Fruit fly (Drosophila melanogaster) whole organism, adult: ENCODE results near the gene CG9663.

Source experiments
- CG11617 ChIP-seq: fragments of 200-800 bp; sonication (Bioruptor generic); optimal IDR thresholded peaks from 2 replicates; lab custom pipeline; 2017; ENCODE audit warnings: mild to moderate bottlenecking, missing biosample characterization, missing genetic modification reagents, missing genetic modification characterization
- CG12768 ChIP-seq: fragments of 200-800 bp; sonication (Bioruptor generic); optimal IDR thresholded peaks from 2 replicates; lab custom pipeline; 2017; ENCODE audit warnings: missing biosample characterization, missing genetic modification characterization, mild to moderate bottlenecking, moderate library complexity, missing genetic modification reagents
- CG14711 ChIP-seq: fragments of 200-800 bp; sonication (Bioruptor generic); optimal IDR thresholded peaks from 2 replicates; lab custom pipeline; 2018; ENCODE audit warnings: missing biosample characterization, mild to moderate bottlenecking, missing genetic modification characterization, moderate library complexity
- CG1620 ChIP-seq: fragments of 200-800 bp; sonication (Bioruptor generic); optimal IDR thresholded peaks from 2 replicates; lab custom pipeline; 2016; ENCODE audit warnings: missing biosample characterization, missing genetic modification characterization
- CG33017 ChIP-seq: fragments of 200-800 bp; sonication (Bioruptor generic); optimal IDR thresholded peaks from 2 replicates; lab custom pipeline; 2018; ENCODE audit warnings: missing biosample characterization, mild to moderate bottlenecking, missing genetic modification characterization, moderate library complexity
- CG5204 ChIP-seq: fragments of 200-800 bp; sonication (Bioruptor generic); optimal IDR thresholded peaks from 2 replicates; lab custom pipeline; 2016; ENCODE audit warnings: missing biosample characterization, missing genetic modification characterization
- CG7045 ChIP-seq: fragments of 200-800 bp; sonication (Bioruptor generic); optimal IDR thresholded peaks from 2 replicates; lab custom pipeline; 2017; ENCODE audit warnings: missing biosample characterization, mild to moderate bottlenecking, missing genetic modification characterization
- CG7101 ChIP-seq: fragments of 200-800 bp; sonication (Bioruptor generic); optimal IDR thresholded peaks from 2 replicates; lab custom pipeline; 2018; ENCODE audit warnings: missing biosample characterization, mild to moderate bottlenecking, missing genetic modification characterization, moderate library complexity
- Clk ChIP-seq: fragments of 200-800 bp; sonication (Bioruptor generic); optimal IDR thresholded peaks from 2 replicates; lab custom pipeline; 2017; ENCODE audit warnings: missing biosample characterization, missing genetic modification characterization
- Crg-1 ChIP-seq: fragments of 200-800 bp; sonication (Bioruptor generic); optimal IDR thresholded peaks from 2 replicates; lab custom pipeline; 2016; ENCODE audit warnings: missing biosample characterization, missing genetic modification characterization
- Hr96 ChIP-seq: fragments of 200-800 bp; sonication (Bioruptor generic); optimal IDR thresholded peaks from 2 replicates; lab custom pipeline; 2016; ENCODE audit warnings: missing biosample characterization, missing genetic modification characterization
- Mnt ChIP-seq: fragments of 200-800 bp; sonication (Bioruptor generic); optimal IDR thresholded peaks from 2 replicates; lab custom pipeline; 2016; ENCODE audit warnings: missing biosample characterization, mild to moderate bottlenecking, missing genetic modification characterization
- bab1 ChIP-seq: fragments of 200-800 bp; sonication (Bioruptor generic); optimal IDR thresholded peaks from 3 replicates; lab custom pipeline; 2019; ENCODE audit warnings: missing biosample characterization, mild to moderate bottlenecking, missing genetic modification characterization, moderate library complexity
- cic ChIP-seq: fragments of 200-800 bp; sonication (Bioruptor generic); optimal IDR thresholded peaks from 2 replicates; lab custom pipeline; 2017; ENCODE audit warnings: missing biosample characterization, mild to moderate bottlenecking, missing genetic modification characterization, moderate library complexity
- cnc ChIP-seq, 2 experiments: fragments of >200 bp; optimal IDR thresholded peaks; 2 replicates each; lab custom pipeline; 2017
- kay ChIP-seq: fragments of 200-800 bp; sonication (Bioruptor generic); peaks from one replicate; lab custom pipeline; 2016; ENCODE audit warnings: missing biosample characterization, missing genetic modification characterization, borderline replicate concordance
- ovo ChIP-seq: fragments of 200-800 bp; sonication (Bioruptor generic); optimal IDR thresholded peaks from 2 replicates; lab custom pipeline; 2016; ENCODE audit warnings: missing biosample characterization, missing genetic modification characterization
- pad ChIP-seq: fragments of 200-800 bp; sonication (Bioruptor generic); optimal IDR thresholded peaks from 3 replicates; lab custom pipeline; 2017; ENCODE audit warnings: missing biosample characterization, missing genetic modification characterization, mild to moderate bottlenecking, moderate library complexity, missing genetic modification reagents
- tj ChIP-seq: fragments of 200-800 bp; sonication (Bioruptor generic); optimal IDR thresholded peaks from 3 replicates; lab custom pipeline; 2017; ENCODE audit warnings: missing biosample characterization, mild to moderate bottlenecking, missing genetic modification characterization, moderate library complexity
- toe ChIP-seq: fragments of 200-800 bp; sonication (Bioruptor generic); optimal IDR thresholded peaks from 2 replicates; lab custom pipeline; 2016; ENCODE audit warnings: missing biosample characterization, missing genetic modification characterization

The CG9663 gene

DNA sequence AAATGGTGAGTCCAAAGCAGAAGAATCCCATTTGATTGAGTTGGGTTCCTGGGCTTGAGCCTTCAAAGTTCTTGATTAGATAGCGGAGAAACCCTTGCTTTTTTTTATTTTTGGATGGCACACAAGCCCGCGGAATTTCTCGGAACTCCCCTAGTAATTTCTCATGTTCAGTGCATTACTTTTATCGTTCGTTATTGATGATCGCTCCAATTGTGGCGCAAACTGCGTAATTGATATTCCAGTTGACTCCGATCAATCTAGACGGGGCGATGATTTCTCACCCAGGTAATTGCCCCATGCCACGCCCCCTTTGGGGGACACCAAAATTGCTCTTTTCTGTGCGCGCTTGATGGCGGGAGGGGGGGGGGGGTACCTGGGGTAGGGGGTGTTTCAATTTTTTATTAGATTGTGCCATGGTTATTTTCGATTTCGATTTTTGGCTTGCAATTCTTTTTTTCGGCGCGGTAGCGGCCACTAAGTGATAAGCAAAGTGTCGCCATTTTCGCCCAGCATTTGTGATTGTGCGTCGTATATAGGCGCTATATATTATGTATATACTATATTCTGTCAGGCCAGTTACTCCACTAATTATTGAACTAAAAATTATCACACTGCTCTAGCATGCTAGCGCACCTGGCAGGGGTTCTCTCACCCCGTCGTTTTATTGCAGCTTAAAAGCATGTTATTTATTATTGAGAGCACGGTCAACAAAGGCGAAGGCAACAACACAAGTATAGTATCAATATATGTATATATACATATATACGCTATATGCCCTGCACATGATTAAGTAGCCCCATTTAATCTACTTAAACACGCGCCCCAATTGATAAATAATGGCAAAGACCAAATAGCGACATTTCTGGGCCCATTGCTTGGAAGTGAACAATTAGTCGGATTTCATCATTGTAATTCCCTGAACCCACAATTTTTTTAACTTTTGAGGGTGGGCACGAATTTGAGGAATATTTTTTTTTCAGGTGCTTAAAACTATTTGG, 2.2 kb upstream of the CG9663 start:
- TF ChIP-seq Mnt, result peak; percentile 23
- TF ChIP-seq CG7101 (tag; lab: Kevin White, UChicago), result peak; percentile 44
- TF ChIP-seq CG14711 (tag; lab: Kevin White, UChicago), result no peak
- peak; percentile 75 for TF ChIP-seq kay (GFP tag; lab: Kevin White, UChicago)
- peak; percentile 7 for TF ChIP-seq Crg-1 (GFP tag; lab: Kevin White, UChicago)
- no peak for TF ChIP-seq tj (GFP tag; lab: Kevin White, UChicago)
- no peak for TF ChIP-seq toe (GFP tag; lab: Kevin White, UChicago)
- no peak for TF ChIP-seq pad (GFP tag; lab: Kevin White, UChicago)

DNA sequence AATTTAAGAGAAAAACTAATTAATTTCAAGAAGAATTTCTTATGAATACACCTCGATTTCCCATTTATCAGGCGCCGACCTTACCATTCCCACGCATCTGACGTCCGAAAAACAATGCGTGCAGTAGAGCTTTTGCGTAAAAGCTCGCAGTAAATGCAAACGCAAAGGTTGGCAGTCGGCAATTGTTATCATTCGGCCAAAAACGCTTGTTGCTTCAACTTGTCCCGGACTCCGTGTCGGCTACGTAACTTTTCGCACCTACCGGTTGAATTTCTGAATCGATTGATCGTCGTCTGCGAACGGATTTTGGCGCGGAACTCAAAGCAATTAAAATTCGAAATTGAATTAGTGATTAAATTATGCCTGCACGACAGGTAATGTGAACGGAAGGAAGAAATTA, 963 bp upstream of the CG9663 start, which contains the start of gene CG3277:
CG3277 (plus strand) TSS at position 208 of the 400 bp plus-strand sequence.
- peak; percentile 12 for TF ChIP-seq CG12768 (GFP tag; lab: Kevin White, UChicago)
- no peak for TF ChIP-seq CG5204
- TF ChIP-seq cic (GFP tag; lab: Kevin White, UChicago), result peak; percentile 30

DNA sequence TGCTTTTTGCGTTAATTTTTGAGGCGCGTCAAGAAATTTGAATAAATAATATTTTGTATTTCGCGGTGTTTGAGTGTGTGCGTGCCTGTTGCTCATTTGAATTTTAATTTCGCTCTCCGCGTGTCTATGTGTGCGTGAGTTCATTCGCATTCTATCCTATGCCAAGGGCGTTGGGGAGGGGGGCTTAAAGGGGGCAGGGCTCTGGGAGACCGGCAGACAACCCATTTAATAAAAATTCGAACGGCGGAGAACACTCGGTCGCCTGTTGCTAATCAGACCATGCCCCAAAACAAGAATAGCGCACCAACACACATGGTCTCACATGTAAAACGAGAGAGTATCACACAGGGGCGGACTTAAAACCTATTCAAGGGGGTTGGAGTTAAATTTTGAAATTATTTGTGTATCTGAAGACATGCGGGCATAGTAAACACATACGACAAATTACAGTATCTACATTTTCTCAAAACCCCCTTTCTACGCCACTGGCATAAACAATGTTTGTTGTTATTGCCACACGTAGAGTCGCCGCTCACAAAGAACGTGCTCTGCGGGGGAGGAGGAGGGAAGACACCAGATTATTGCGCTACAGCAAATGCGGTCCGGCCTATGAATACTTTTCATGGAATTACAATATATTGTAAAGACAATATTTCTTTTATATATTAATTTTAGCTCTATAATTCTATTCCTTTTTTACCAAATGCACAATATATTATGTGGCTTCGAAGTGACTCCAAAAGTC, 1.0 kb downstream of the CG9663 start:
- TF ChIP-seq CG7101 (tag; lab: Kevin White, UChicago), result peak; percentile 99
- TF ChIP-seq toe (GFP tag; lab: Kevin White, UChicago), result peak; percentile 100
- peak; percentile 99 for TF ChIP-seq CG11617 (GFP tag; lab: Kevin White, UChicago)
- peak; percentile 99 for TF ChIP-seq kay (GFP tag; lab: Kevin White, UChicago)
- peak; percentile 100 for TF ChIP-seq Hr96 (GFP tag; lab: Kevin White, UChicago)
- TF ChIP-seq Crg-1 (GFP tag; lab: Kevin White, UChicago), result peak; percentile 99
- TF ChIP-seq tj (GFP tag; lab: Kevin White, UChicago), result peak; percentile 95
- TF ChIP-seq bab1, result peak; percentile 99
- no peak for TF ChIP-seq cnc (optimal IDR thresholded peaks at IDR 0.05; lab: Kevin White, UChicago)
- peak; percentile 99 for TF ChIP-seq CG12768 (GFP tag; lab: Kevin White, UChicago)
- TF ChIP-seq Clk (GFP tag; lab: Kevin White, UChicago), result peak; percentile 99
- TF ChIP-seq CG5204, result peak; percentile 100
- peak; percentile 97 for TF ChIP-seq CG14711 (tag; lab: Kevin White, UChicago)
- peak; percentile 96 for TF ChIP-seq pad (GFP tag; lab: Kevin White, UChicago)
- peak; percentile 100 for TF ChIP-seq CG7045 (GFP tag; lab: Kevin White, UChicago)
- TF ChIP-seq Mnt, result peak; percentile 99
- peak; percentile 99 for TF ChIP-seq CG1620 (GFP tag; lab: Kevin White, UChicago)
- TF ChIP-seq cic (GFP tag; lab: Kevin White, UChicago), result peak; percentile 93
- peak; percentile 99 for TF ChIP-seq CG33017 (tag; lab: Kevin White, UChicago)
- peak; percentile 99 for TF ChIP-seq ovo (GFP tag; lab: Kevin White, UChicago)

DNA sequence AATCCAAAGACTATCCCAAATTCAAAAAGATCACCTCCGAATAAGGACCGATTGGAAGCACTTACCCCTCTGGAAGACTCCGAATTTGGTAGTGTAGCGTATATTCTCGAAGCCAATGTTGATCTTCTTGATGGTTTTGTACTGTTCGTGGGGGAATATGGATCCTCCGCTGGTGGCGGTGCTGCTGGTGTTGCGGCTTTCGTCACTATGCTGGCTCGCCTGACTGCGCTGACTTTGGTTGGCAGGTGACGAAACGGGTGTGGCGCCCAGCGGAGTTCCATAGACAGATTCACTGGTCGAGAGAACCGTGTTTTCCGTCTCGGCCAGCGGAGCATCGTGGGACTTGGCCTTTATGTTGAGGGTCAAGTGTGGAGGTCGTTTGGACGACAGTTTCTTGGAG, 1.9 kb downstream of the CG9663 start:
- TF ChIP-seq bab1, result no peak
- TF ChIP-seq CG7045 (GFP tag; lab: Kevin White, UChicago), result no peak
- TF ChIP-seq Clk (GFP tag; lab: Kevin White, UChicago), result no peak

DNA sequence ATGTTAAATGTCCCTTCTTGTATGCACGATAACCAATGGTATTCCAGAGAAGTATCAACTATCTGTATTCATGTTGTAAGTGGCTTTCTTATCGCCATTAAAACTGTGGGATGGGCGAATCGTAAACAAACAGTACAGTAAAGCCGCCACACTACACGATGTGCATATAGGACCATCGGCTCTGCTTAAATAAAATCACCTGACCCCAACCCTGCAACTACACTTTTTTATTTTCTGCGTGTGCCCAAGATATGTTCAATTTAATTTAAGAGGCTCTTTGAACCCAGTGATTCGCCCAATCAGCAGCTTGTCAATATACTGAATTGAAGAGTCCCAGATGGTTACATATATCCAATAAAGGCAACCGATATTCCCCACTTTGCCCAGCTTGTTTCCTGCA, 3.1 kb downstream of the CG9663 start:
- TF ChIP-seq ovo (GFP tag; lab: Kevin White, UChicago), result no peak
- TF ChIP-seq Crg-1 (GFP tag; lab: Kevin White, UChicago), result no peak
- TF ChIP-seq CG1620 (GFP tag; lab: Kevin White, UChicago), result no peak
- no peak for TF ChIP-seq toe (GFP tag; lab: Kevin White, UChicago)

DNA sequence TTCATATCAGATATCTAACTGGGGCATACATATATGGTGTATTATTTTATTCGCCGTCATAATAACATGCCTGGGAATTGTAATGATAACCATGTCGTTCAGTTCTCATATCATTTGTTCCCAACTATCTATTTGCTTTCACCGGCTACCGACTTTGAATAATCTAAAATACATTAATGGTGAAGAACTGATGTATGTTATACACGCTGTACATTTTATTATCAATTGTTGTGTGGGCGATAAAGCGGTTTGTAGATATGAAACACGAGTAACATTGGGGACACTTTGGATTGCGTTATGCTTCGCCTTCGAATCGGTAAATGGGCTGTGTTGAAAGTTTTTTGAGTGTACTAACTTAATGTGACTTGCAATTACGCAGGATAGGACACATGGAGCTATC, 3.8 kb downstream of the CG9663 start:
- TF ChIP-seq CG7045 (GFP tag; lab: Kevin White, UChicago) (no peak), CG5204 (no peak), bab1 (no peak)

DNA sequence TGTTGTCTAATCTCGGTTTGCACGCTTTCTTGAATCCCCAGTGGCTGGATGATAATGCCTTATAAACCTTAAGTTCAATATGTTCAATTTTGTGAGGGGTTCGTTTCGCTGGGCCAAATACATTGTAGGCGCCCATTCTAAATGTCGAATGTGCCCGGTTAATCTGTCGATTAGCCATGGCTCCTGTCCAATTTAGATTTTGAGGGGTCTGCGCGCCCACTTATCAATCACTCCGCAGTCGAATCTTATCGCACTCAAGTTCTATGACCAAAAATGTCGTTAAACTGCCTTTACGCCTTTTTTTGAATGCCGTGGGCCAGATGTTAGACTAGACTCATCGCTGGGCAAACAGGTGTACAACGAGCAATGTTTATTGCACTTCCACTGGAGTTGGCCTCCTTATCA, 4.9 kb downstream of the CG9663 start:
- TF ChIP-seq Crg-1 (GFP tag; lab: Kevin White, UChicago) (no peak), tj (GFP tag; lab: Kevin White, UChicago) (no peak), Hr96 (GFP tag; lab: Kevin White, UChicago) (no peak), CG7101 (tag; lab: Kevin White, UChicago) (no peak), toe (GFP tag; lab: Kevin White, UChicago) (no peak), cic (GFP tag; lab: Kevin White, UChicago) (peak; percentile 1), CG14711 (tag; lab: Kevin White, UChicago) (no peak)
